Worm (Caenorhabditis elegans) whole organism, L3 larva: ENCODE data around the gene dsh-1.
A peak's percentile ranks its signal among the peaks of the same experiment; 100 is the strongest.

Source experiments
- R02D3.7 ChIP-seq: fragments of 150-350 bp; optimal IDR thresholded peaks from 2 replicates; lab custom pipeline; 2014; ENCODE audit warnings: missing biosample characterization, missing genetic modification characterization
- ZK546.5 ChIP-seq: sonication (generic microtip); optimal IDR thresholded peaks from 2 replicates; lab custom pipeline; 2017; ENCODE audit warnings: missing biosample characterization, missing genetic modification characterization
- aly-2 ChIP-seq: fragments of 150-350 bp; optimal IDR thresholded peaks from 2 replicates; lab custom pipeline; 2014; ENCODE audit warnings: missing biosample characterization, missing genetic modification characterization
- ama-1 ChIP-seq: fragments of 150-350 bp; optimal IDR thresholded peaks from 2 replicates; lab custom pipeline; 2018
- ceh-16 ChIP-seq: sonication (generic microtip); optimal IDR thresholded peaks from 2 replicates; lab custom pipeline; 2017; ENCODE audit warnings: missing biosample characterization, missing genetic modification characterization
- ceh-28 ChIP-seq: fragments of 150-350 bp; optimal IDR thresholded peaks from 2 replicates; lab custom pipeline; 2014; ENCODE audit warnings: missing biosample characterization, missing genetic modification reagents, missing genetic modification characterization
- ceh-82 ChIP-seq: fragments of 150-350 bp; optimal IDR thresholded peaks from 2 replicates; lab custom pipeline; 2014; ENCODE audit warnings: missing biosample characterization, missing genetic modification characterization
- ceh-9 ChIP-seq: sonication (generic microtip); optimal IDR thresholded peaks from 2 replicates; lab custom pipeline; 2018; ENCODE audit warnings: missing biosample characterization, missing genetic modification characterization
- daf-12 ChIP-seq: fragments of 150-350 bp; optimal IDR thresholded peaks from 2 replicates; lab custom pipeline; 2014; ENCODE audit warnings: missing biosample characterization, missing genetic modification reagents, missing genetic modification characterization
- egl-27 ChIP-seq: sonication (generic microtip); optimal IDR thresholded peaks from 4 replicates; lab custom pipeline; 2017; ENCODE audit warnings: missing biosample characterization, missing genetic modification reagents, missing genetic modification characterization
- egl-5 ChIP-seq: fragments of 150-350 bp; optimal IDR thresholded peaks from 2 replicates; lab custom pipeline; 2017; ENCODE audit warnings: missing biosample characterization, missing genetic modification reagents, missing genetic modification characterization, inconsistent platforms
- elt-1 ChIP-seq: fragments of 150-350 bp; optimal IDR thresholded peaks from 2 replicates; lab custom pipeline; 2014; ENCODE audit warnings: missing biosample characterization, missing genetic modification characterization
- elt-2 ChIP-seq: sonication (generic microtip); optimal IDR thresholded peaks from 2 replicates; lab custom pipeline; 2016; ENCODE audit warnings: missing genetic modification reagents, mild to moderate bottlenecking, missing genetic modification characterization, missing compliant biosample characterization
- elt-3 ChIP-seq, 3 experiments: fragments of 150-350 bp in 1 of 3; sonication (generic microtip) in 2 of 3; optimal IDR thresholded peaks; 2 replicates in 2 of 3; 4 replicates in 1 of 3; lab custom pipeline; 2014 to 2017; ENCODE audit warnings: missing biosample characterization in 3 of 3, missing genetic modification characterization in 3 of 3
- eor-1 ChIP-seq, 2 experiments: fragments of 150-350 bp; optimal IDR thresholded peaks; 2 replicates each; lab custom pipeline; 2014 to 2018; ENCODE audit warnings: missing biosample characterization in 2 of 2, missing genetic modification characterization in 2 of 2
- fkh-10 ChIP-seq: sonication (generic microtip); optimal IDR thresholded peaks from 2 replicates; lab custom pipeline; 2017; ENCODE audit warnings: missing biosample characterization, missing genetic modification reagents, missing genetic modification characterization
- fkh-2 ChIP-seq: fragments of 150-350 bp; optimal IDR thresholded peaks from 2 replicates; lab custom pipeline; 2014; ENCODE audit warnings: missing biosample characterization, missing genetic modification reagents, missing genetic modification characterization
- fos-1 ChIP-seq: fragments of 150-350 bp; optimal IDR thresholded peaks from 2 replicates; lab custom pipeline; 2014; ENCODE audit warnings: missing biosample characterization, missing genetic modification characterization
- hmg-11 ChIP-seq: sonication (generic microtip); optimal IDR thresholded peaks from 2 replicates; lab custom pipeline; 2016; ENCODE audit warnings: missing genetic modification characterization, missing compliant biosample characterization
- jun-1 ChIP-seq: fragments of 150-350 bp; optimal IDR thresholded peaks from 2 replicates; lab custom pipeline; 2014; ENCODE audit warnings: missing biosample characterization, missing genetic modification reagents, missing genetic modification characterization
- lin-15B ChIP-seq: fragments of 150-350 bp; optimal IDR thresholded peaks from 2 replicates; lab custom pipeline; 2014; ENCODE audit warnings: missing biosample characterization, missing genetic modification characterization
- lin-39 ChIP-seq: fragments of 150-350 bp; optimal IDR thresholded peaks from 2 replicates; lab custom pipeline; 2018; ENCODE audit warnings: missing biosample characterization, missing genetic modification reagents, missing genetic modification characterization
- lsy-12 ChIP-seq: sonication (generic microtip); optimal IDR thresholded peaks from 2 replicates; lab custom pipeline; 2016; ENCODE audit warnings: mild to moderate bottlenecking, missing genetic modification characterization, missing compliant biosample characterization
- mdl-1 ChIP-seq: fragments of 150-350 bp; optimal IDR thresholded peaks from 2 replicates; lab custom pipeline; 2014; ENCODE audit warnings: missing biosample characterization, missing genetic modification characterization
- mml-1 ChIP-seq: fragments of 150-350 bp; sonication (generic microtip); optimal IDR thresholded peaks from 3 replicates; lab custom pipeline; 2014; ENCODE audit warnings: missing biosample characterization, missing genetic modification characterization
- nfya-1 ChIP-seq: sonication (generic microtip); optimal IDR thresholded peaks from 2 replicates; lab custom pipeline; 2017; ENCODE audit warnings: missing genetic modification characterization, mild to moderate bottlenecking, missing compliant biosample characterization, antibody characterized with exemption, moderate library complexity; ENCODE audit not compliant: insufficient read depth
- nhr-11 ChIP-seq: fragments of 150-350 bp; optimal IDR thresholded peaks from 2 replicates; lab custom pipeline; 2014; ENCODE audit warnings: missing biosample characterization, missing genetic modification characterization
- nhr-12 ChIP-seq: fragments of 150-350 bp; optimal IDR thresholded peaks from 2 replicates; lab custom pipeline; 2014; ENCODE audit warnings: missing biosample characterization, missing genetic modification characterization
- nhr-23 ChIP-seq: fragments of 150-350 bp; optimal IDR thresholded peaks from 2 replicates; lab custom pipeline; 2014; ENCODE audit warnings: missing biosample characterization, missing genetic modification reagents, missing genetic modification characterization
- nhr-237 ChIP-seq: fragments of 150-350 bp; optimal IDR thresholded peaks from 2 replicates; lab custom pipeline; 2014; ENCODE audit warnings: missing biosample characterization, missing genetic modification characterization
- nhr-25 ChIP-seq: sonication (generic microtip); optimal IDR thresholded peaks from 2 replicates; lab custom pipeline; 2017; ENCODE audit warnings: missing biosample characterization, missing genetic modification characterization
- nhr-28 ChIP-seq: fragments of 150-350 bp; optimal IDR thresholded peaks from 2 replicates; lab custom pipeline; 2014; ENCODE audit warnings: missing biosample characterization, missing genetic modification characterization
- nhr-43 ChIP-seq: sonication (generic microtip); optimal IDR thresholded peaks from 2 replicates; lab custom pipeline; 2016; ENCODE audit warnings: mild to moderate bottlenecking, missing genetic modification characterization, missing compliant biosample characterization; ENCODE audit not compliant: poor library complexity, severe bottlenecking
- nhr-67 ChIP-seq: fragments of 150-350 bp; optimal IDR thresholded peaks from 2 replicates; lab custom pipeline; 2014; ENCODE audit warnings: missing biosample characterization, missing genetic modification characterization
- nhr-76 ChIP-seq: fragments of 150-350 bp; sonication (generic microtip); optimal IDR thresholded peaks from 5 replicates; lab custom pipeline; 2014; ENCODE audit warnings: missing biosample characterization, missing genetic modification characterization
- pha-4 ChIP-seq: fragments of 150-350 bp; optimal IDR thresholded peaks from 2 replicates; lab custom pipeline; 2014; ENCODE audit warnings: missing biosample characterization, missing genetic modification reagents, missing genetic modification characterization
- pqm-1 ChIP-seq: fragments of 150-350 bp; optimal IDR thresholded peaks from 2 replicates; lab custom pipeline; 2017; ENCODE audit warnings: missing biosample characterization, missing genetic modification characterization, inconsistent platforms
- sea-2 ChIP-seq: fragments of 150-350 bp; sonication (generic microtip); optimal IDR thresholded peaks from 4 replicates; lab custom pipeline; 2014; ENCODE audit warnings: missing biosample characterization, missing genetic modification reagents, missing genetic modification characterization
- skn-1 ChIP-seq: fragments of 150-350 bp; optimal IDR thresholded peaks from 2 replicates; lab custom pipeline; 2014; ENCODE audit warnings: missing biosample characterization, missing genetic modification characterization
- snpc-4 ChIP-seq: fragments of 150-350 bp; optimal IDR thresholded peaks from 2 replicates; lab custom pipeline; 2014; ENCODE audit warnings: missing biosample characterization, missing genetic modification characterization
- tbx-2 ChIP-seq: sonication (generic microtip); optimal IDR thresholded peaks from 2 replicates; lab custom pipeline; 2016; ENCODE audit warnings: mild to moderate bottlenecking, missing genetic modification characterization, missing compliant biosample characterization
- unc-39 ChIP-seq: sonication (generic microtip); optimal IDR thresholded peaks from 4 replicates; lab custom pipeline; 2017; ENCODE audit warnings: missing biosample characterization, missing genetic modification characterization
- unc-62 ChIP-seq: fragments of 150-350 bp; sonication (generic microtip); optimal IDR thresholded peaks from 4 replicates; lab custom pipeline; 2014; ENCODE audit warnings: missing biosample characterization, missing genetic modification reagents, missing genetic modification characterization
- zag-1 ChIP-seq: fragments of 150-350 bp; optimal IDR thresholded peaks from 2 replicates; lab custom pipeline; 2014; ENCODE audit warnings: missing biosample characterization, missing genetic modification characterization
- ztf-11 ChIP-seq: fragments of 150-350 bp; optimal IDR thresholded peaks from 2 replicates; lab custom pipeline; 2014; ENCODE audit warnings: missing biosample characterization, missing genetic modification characterization
- ztf-4 ChIP-seq: fragments of 150-350 bp; optimal IDR thresholded peaks from 2 replicates; lab custom pipeline; 2014; ENCODE audit warnings: missing biosample characterization, missing genetic modification characterization

The dsh-1 gene

ce11 chrII:5183207-5183606, 42.0 kb downstream of the dsh-1 start:
- TF ChIP-seq nhr-25 (tag; lab: Kevin White, UChicago): peak; percentile 50
- TF ChIP-seq elt-3 (tag; optimal IDR thresholded peaks at IDR 0.05; lab: Kevin White, UChicago): no peak
- no peak for TF ChIP-seq aly-2 (tag; lab: Kevin White, UChicago)
- peak; percentile 20 for TF ChIP-seq nhr-23 (tag; lab: Kevin White, UChicago)

ce11 chrII:5182451-5182850, 42.7 kb downstream of the dsh-1 start:
- TF ChIP-seq ceh-82 (tag; lab: Kevin White, UChicago) (no peak), nhr-25 (tag; lab: Kevin White, UChicago) (peak; percentile 51), ama-1 (lab: Kevin White, UChicago) (peak; percentile 39), skn-1 (tag; lab: Kevin White, UChicago) (peak; percentile 75), tbx-2 (tag; lab: Kevin White, UChicago) (no peak), nhr-43 (peak; percentile 68), elt-1 (peak; percentile 15), fkh-10 (GFP tag; lab: Kevin White, UChicago) (no peak), eor-1 (tag; optimal IDR thresholded peaks at IDR 0.05; lab: Kevin White, UChicago) (no peak), pqm-1 (peak; percentile 89), hmg-11 (tag; lab: Kevin White, UChicago) (peak; percentile 44), egl-5 (tag; lab: Kevin White, UChicago) (no peak), lin-15B (tag; lab: Kevin White, UChicago) (no peak), pha-4 (tag; lab: Kevin White, UChicago) (peak; percentile 48), nhr-23 (tag; lab: Kevin White, UChicago) (peak; percentile 18), snpc-4 (peak; percentile 20), jun-1 (tag; lab: Kevin White, UChicago) (peak; percentile 30), lin-39 (tag; lab: Kevin White, UChicago) (peak; percentile 30), elt-2 (tag; lab: Kevin White, UChicago) (peak; percentile 99), nfya-1 (tag; lab: Kevin White, UChicago) (peak; percentile 71), ceh-28 (tag; lab: Kevin White, UChicago) (peak; percentile 11), ztf-4 (tag; lab: Kevin White, UChicago) (no peak)

- no peak for TF ChIP-seq ztf-11 (tag; lab: Kevin White, UChicago)
- TF ChIP-seq elt-2 (tag; lab: Kevin White, UChicago): peak; percentile 61
- TF ChIP-seq daf-12: no peak
- peak; percentile 63 for TF ChIP-seq nhr-43
- TF ChIP-seq ceh-28 (tag; lab: Kevin White, UChicago): peak; percentile 38
- peak; percentile 46 for TF ChIP-seq ztf-4 (tag; lab: Kevin White, UChicago)
- TF ChIP-seq nhr-237 (tag; lab: Kevin White, UChicago): no peak
- peak; percentile 60 for TF ChIP-seq unc-62 (GFP tag; lab: Kevin White, UChicago)
- TF ChIP-seq eor-1 (tag; optimal IDR thresholded peaks at IDR 0.05; lab: Kevin White, UChicago): no peak
- TF ChIP-seq nhr-28 (tag; lab: Kevin White, UChicago): no peak
- no peak for TF ChIP-seq fos-1 (tag; lab: Kevin White, UChicago)
- peak; percentile 52 for TF ChIP-seq elt-1
- TF ChIP-seq ceh-16 (tag; lab: Kevin White, UChicago): no peak
- no peak for TF ChIP-seq skn-1 (tag; lab: Kevin White, UChicago)
- TF ChIP-seq jun-1 (tag; lab: Kevin White, UChicago): peak; percentile 59
- peak; percentile 40 for TF ChIP-seq fkh-10 (GFP tag; lab: Kevin White, UChicago)
- TF ChIP-seq hmg-11 (tag; lab: Kevin White, UChicago): peak; percentile 49
- TF ChIP-seq mml-1 (tag; lab: Kevin White, UChicago): no peak
- peak; percentile 71 for TF ChIP-seq tbx-2 (tag; lab: Kevin White, UChicago)
- peak; percentile 37 for TF ChIP-seq lin-15B (tag; lab: Kevin White, UChicago)
- TF ChIP-seq egl-5 (tag; lab: Kevin White, UChicago): peak; percentile 63
- TF ChIP-seq egl-27 (tag; lab: Kevin White, UChicago): no peak
- no peak for TF ChIP-seq unc-39 (tag; lab: Kevin White, UChicago)
- no peak for TF ChIP-seq sea-2
- no peak for TF ChIP-seq nhr-11
- peak; percentile 49 for TF ChIP-seq nhr-23 (tag; lab: Kevin White, UChicago)
- no peak for TF ChIP-seq R02D3.7
- TF ChIP-seq nfya-1 (tag; lab: Kevin White, UChicago): peak; percentile 73
- no peak for TF ChIP-seq ZK546.5 (tag; lab: Kevin White, UChicago)
- TF ChIP-seq lin-39 (tag; lab: Kevin White, UChicago): peak; percentile 71
- no peak for TF ChIP-seq fkh-2
- TF ChIP-seq ceh-9 (tag; lab: Kevin White, UChicago): no peak
- peak; percentile 62 for TF ChIP-seq mdl-1 (tag; lab: Kevin White, UChicago)
- no peak for TF ChIP-seq aly-2 (tag; lab: Kevin White, UChicago)
- TF ChIP-seq ama-1 (lab: Kevin White, UChicago): no peak
- peak; percentile 56 for TF ChIP-seq lsy-12 (tag; lab: Kevin White, UChicago)
- peak; percentile 34 for TF ChIP-seq nhr-76 (tag; lab: Kevin White, UChicago)
- peak; percentile 56 for TF ChIP-seq nhr-25 (tag; lab: Kevin White, UChicago)
- TF ChIP-seq snpc-4: peak; percentile 37
- peak; percentile 28 for TF ChIP-seq pha-4 (tag; lab: Kevin White, UChicago)
- no peak for TF ChIP-seq zag-1
- TF ChIP-seq nhr-12 (tag; lab: Kevin White, UChicago): no peak
- no peak for TF ChIP-seq nhr-67 (tag; lab: Kevin White, UChicago)
Observed at ce11 chrII:5181497-5181896, 43.7 kb downstream of the dsh-1 start.
